Worm (Caenorhabditis elegans) whole organism, L3 larva: Measurements from ENCODE around the gene alh-3.

Experiments
- R02D3.7 ChIP-seq: fragments of 150-350 bp; optimal IDR thresholded peaks from 2 replicates; lab custom pipeline; 2014; ENCODE audit warnings: missing biosample characterization, missing genetic modification characterization
- ZK546.5 ChIP-seq: sonication (generic microtip); optimal IDR thresholded peaks from 2 replicates; lab custom pipeline; 2017; ENCODE audit warnings: missing biosample characterization, missing genetic modification characterization
- aly-2 ChIP-seq: fragments of 150-350 bp; optimal IDR thresholded peaks from 2 replicates; lab custom pipeline; 2014; ENCODE audit warnings: missing biosample characterization, missing genetic modification characterization
- ama-1 ChIP-seq: fragments of 150-350 bp; optimal IDR thresholded peaks from 2 replicates; lab custom pipeline; 2018
- ceh-28 ChIP-seq: fragments of 150-350 bp; optimal IDR thresholded peaks from 2 replicates; lab custom pipeline; 2014; ENCODE audit warnings: missing biosample characterization, missing genetic modification reagents, missing genetic modification characterization
- ceh-82 ChIP-seq: fragments of 150-350 bp; optimal IDR thresholded peaks from 2 replicates; lab custom pipeline; 2014; ENCODE audit warnings: missing biosample characterization, missing genetic modification characterization
- ceh-9 ChIP-seq: sonication (generic microtip); optimal IDR thresholded peaks from 2 replicates; lab custom pipeline; 2018; ENCODE audit warnings: missing biosample characterization, missing genetic modification characterization
- egl-5 ChIP-seq: fragments of 150-350 bp; optimal IDR thresholded peaks from 2 replicates; lab custom pipeline; 2017; ENCODE audit warnings: missing biosample characterization, missing genetic modification reagents, missing genetic modification characterization, inconsistent platforms
- elt-1 ChIP-seq: fragments of 150-350 bp; optimal IDR thresholded peaks from 2 replicates; lab custom pipeline; 2014; ENCODE audit warnings: missing biosample characterization, missing genetic modification characterization
- elt-2 ChIP-seq: sonication (generic microtip); optimal IDR thresholded peaks from 2 replicates; lab custom pipeline; 2016; ENCODE audit warnings: missing genetic modification reagents, mild to moderate bottlenecking, missing genetic modification characterization, missing compliant biosample characterization
- elt-3 ChIP-seq, 3 experiments: fragments of 150-350 bp in 1 of 3; sonication (generic microtip) in 2 of 3; optimal IDR thresholded peaks; 2 replicates in 2 of 3; 4 replicates in 1 of 3; lab custom pipeline; 2014 to 2017; ENCODE audit warnings: missing biosample characterization in 3 of 3, missing genetic modification characterization in 3 of 3
- eor-1 ChIP-seq, 2 experiments: fragments of 150-350 bp; optimal IDR thresholded peaks; 2 replicates each; lab custom pipeline; 2014 to 2018; ENCODE audit warnings: missing biosample characterization in 2 of 2, missing genetic modification characterization in 2 of 2
- fkh-10 ChIP-seq: sonication (generic microtip); optimal IDR thresholded peaks from 2 replicates; lab custom pipeline; 2017; ENCODE audit warnings: missing biosample characterization, missing genetic modification reagents, missing genetic modification characterization
- fkh-2 ChIP-seq: fragments of 150-350 bp; optimal IDR thresholded peaks from 2 replicates; lab custom pipeline; 2014; ENCODE audit warnings: missing biosample characterization, missing genetic modification reagents, missing genetic modification characterization
- fos-1 ChIP-seq: fragments of 150-350 bp; optimal IDR thresholded peaks from 2 replicates; lab custom pipeline; 2014; ENCODE audit warnings: missing biosample characterization, missing genetic modification characterization
- hmg-11 ChIP-seq: sonication (generic microtip); optimal IDR thresholded peaks from 2 replicates; lab custom pipeline; 2016; ENCODE audit warnings: missing genetic modification characterization, missing compliant biosample characterization
- jun-1 ChIP-seq: fragments of 150-350 bp; optimal IDR thresholded peaks from 2 replicates; lab custom pipeline; 2014; ENCODE audit warnings: missing biosample characterization, missing genetic modification reagents, missing genetic modification characterization
- lin-15B ChIP-seq: fragments of 150-350 bp; optimal IDR thresholded peaks from 2 replicates; lab custom pipeline; 2014; ENCODE audit warnings: missing biosample characterization, missing genetic modification characterization
- lin-39 ChIP-seq: fragments of 150-350 bp; optimal IDR thresholded peaks from 2 replicates; lab custom pipeline; 2018; ENCODE audit warnings: missing biosample characterization, missing genetic modification reagents, missing genetic modification characterization
- lsy-12 ChIP-seq: sonication (generic microtip); optimal IDR thresholded peaks from 2 replicates; lab custom pipeline; 2016; ENCODE audit warnings: mild to moderate bottlenecking, missing genetic modification characterization, missing compliant biosample characterization
- mdl-1 ChIP-seq: fragments of 150-350 bp; optimal IDR thresholded peaks from 2 replicates; lab custom pipeline; 2014; ENCODE audit warnings: missing biosample characterization, missing genetic modification characterization
- mml-1 ChIP-seq: fragments of 150-350 bp; sonication (generic microtip); optimal IDR thresholded peaks from 3 replicates; lab custom pipeline; 2014; ENCODE audit warnings: missing biosample characterization, missing genetic modification characterization
- nfya-1 ChIP-seq: sonication (generic microtip); optimal IDR thresholded peaks from 2 replicates; lab custom pipeline; 2017; ENCODE audit warnings: missing genetic modification characterization, mild to moderate bottlenecking, missing compliant biosample characterization, antibody characterized with exemption, moderate library complexity; ENCODE audit not compliant: insufficient read depth
- nhr-11 ChIP-seq: fragments of 150-350 bp; optimal IDR thresholded peaks from 2 replicates; lab custom pipeline; 2014; ENCODE audit warnings: missing biosample characterization, missing genetic modification characterization
- nhr-12 ChIP-seq: fragments of 150-350 bp; optimal IDR thresholded peaks from 2 replicates; lab custom pipeline; 2014; ENCODE audit warnings: missing biosample characterization, missing genetic modification characterization
- nhr-23 ChIP-seq: fragments of 150-350 bp; optimal IDR thresholded peaks from 2 replicates; lab custom pipeline; 2014; ENCODE audit warnings: missing biosample characterization, missing genetic modification reagents, missing genetic modification characterization
- nhr-25 ChIP-seq: sonication (generic microtip); optimal IDR thresholded peaks from 2 replicates; lab custom pipeline; 2017; ENCODE audit warnings: missing biosample characterization, missing genetic modification characterization
- nhr-43 ChIP-seq: sonication (generic microtip); optimal IDR thresholded peaks from 2 replicates; lab custom pipeline; 2016; ENCODE audit warnings: mild to moderate bottlenecking, missing genetic modification characterization, missing compliant biosample characterization; ENCODE audit not compliant: poor library complexity, severe bottlenecking
- nhr-67 ChIP-seq: fragments of 150-350 bp; optimal IDR thresholded peaks from 2 replicates; lab custom pipeline; 2014; ENCODE audit warnings: missing biosample characterization, missing genetic modification characterization
- nhr-76 ChIP-seq: fragments of 150-350 bp; sonication (generic microtip); optimal IDR thresholded peaks from 5 replicates; lab custom pipeline; 2014; ENCODE audit warnings: missing biosample characterization, missing genetic modification characterization
- pha-4 ChIP-seq: fragments of 150-350 bp; optimal IDR thresholded peaks from 2 replicates; lab custom pipeline; 2014; ENCODE audit warnings: missing biosample characterization, missing genetic modification reagents, missing genetic modification characterization
- pqm-1 ChIP-seq: fragments of 150-350 bp; optimal IDR thresholded peaks from 2 replicates; lab custom pipeline; 2017; ENCODE audit warnings: missing biosample characterization, missing genetic modification characterization, inconsistent platforms
- sea-2 ChIP-seq: fragments of 150-350 bp; sonication (generic microtip); optimal IDR thresholded peaks from 4 replicates; lab custom pipeline; 2014; ENCODE audit warnings: missing biosample characterization, missing genetic modification reagents, missing genetic modification characterization
- skn-1 ChIP-seq: fragments of 150-350 bp; optimal IDR thresholded peaks from 2 replicates; lab custom pipeline; 2014; ENCODE audit warnings: missing biosample characterization, missing genetic modification characterization
- snpc-4 ChIP-seq: fragments of 150-350 bp; optimal IDR thresholded peaks from 2 replicates; lab custom pipeline; 2014; ENCODE audit warnings: missing biosample characterization, missing genetic modification characterization
- unc-39 ChIP-seq: sonication (generic microtip); optimal IDR thresholded peaks from 4 replicates; lab custom pipeline; 2017; ENCODE audit warnings: missing biosample characterization, missing genetic modification characterization
- zag-1 ChIP-seq: fragments of 150-350 bp; optimal IDR thresholded peaks from 2 replicates; lab custom pipeline; 2014; ENCODE audit warnings: missing biosample characterization, missing genetic modification characterization
- ztf-11 ChIP-seq: fragments of 150-350 bp; optimal IDR thresholded peaks from 2 replicates; lab custom pipeline; 2014; ENCODE audit warnings: missing biosample characterization, missing genetic modification characterization
- ztf-4 ChIP-seq: fragments of 150-350 bp; optimal IDR thresholded peaks from 2 replicates; lab custom pipeline; 2014; ENCODE audit warnings: missing biosample characterization, missing genetic modification characterization

Gene alh-3

ce11 chrIV:11029412-11029811 is 7.0 kb downstream of the alh-3 start, which contains the start of gene hrg-5:
Gene hrg-5, minus strand, starts transcription at chrIV:11029428.
- no peak for TF ChIP-seq mml-1 (tag; lab: Kevin White, UChicago)
- peak; percentile 33 for TF ChIP-seq elt-2 (tag; lab: Kevin White, UChicago)
- TF ChIP-seq nhr-67 (tag; lab: Kevin White, UChicago): no peak
- peak; percentile 68 for TF ChIP-seq pha-4 (tag; lab: Kevin White, UChicago)
- TF ChIP-seq nhr-11 (tag; lab: Kevin White, UChicago): no peak
- no peak for TF ChIP-seq ceh-28 (tag; lab: Kevin White, UChicago)
- TF ChIP-seq ztf-4 (tag; lab: Kevin White, UChicago): no peak
- no peak for TF ChIP-seq ceh-9 (tag; lab: Kevin White, UChicago)
- TF ChIP-seq ztf-11: no peak
- no peak for TF ChIP-seq fos-1 (tag; lab: Kevin White, UChicago)
- TF ChIP-seq elt-1 (tag; lab: Kevin White, UChicago): no peak
- TF ChIP-seq ama-1 (lab: Kevin White, UChicago): no peak
- no peak for TF ChIP-seq jun-1 (tag; lab: Kevin White, UChicago)
- no peak for TF ChIP-seq elt-3 (tag; optimal IDR thresholded peaks at IDR 0.05; lab: Kevin White, UChicago)
- TF ChIP-seq fkh-10: no peak
- TF ChIP-seq aly-2: no peak
- no peak for TF ChIP-seq unc-39 (tag; lab: Kevin White, UChicago)
- TF ChIP-seq nhr-76 (tag; lab: Kevin White, UChicago): no peak
- no peak for TF ChIP-seq nhr-43 (tag; lab: Kevin White, UChicago)
- TF ChIP-seq eor-1 (tag; optimal IDR thresholded peaks at IDR 0.05; lab: Kevin White, UChicago): no peak
- no peak for TF ChIP-seq ZK546.5 (tag; lab: Kevin White, UChicago)
- peak; percentile 76 for TF ChIP-seq pqm-1 (tag; lab: Kevin White, UChicago)

- TF ChIP-seq hmg-11 (tag; lab: Kevin White, UChicago): no peak
- no peak for TF ChIP-seq elt-1 (tag; lab: Kevin White, UChicago)
- no peak for TF ChIP-seq ztf-11
- no peak for TF ChIP-seq ceh-82 (tag; lab: Kevin White, UChicago)
- TF ChIP-seq nhr-12: no peak
- TF ChIP-seq R02D3.7 (tag; lab: Kevin White, UChicago): no peak
- no peak for TF ChIP-seq mdl-1 (tag; lab: Kevin White, UChicago)
- TF ChIP-seq lin-15B: no peak
- TF ChIP-seq skn-1: no peak
- no peak for TF ChIP-seq ztf-4 (tag; lab: Kevin White, UChicago)
Observed at ce11 chrIV:11030117-11030516, 7.7 kb downstream of the alh-3 start.

- no peak for TF ChIP-seq sea-2
- TF ChIP-seq, all 47 proteins: peak for 0
Observed at ce11 chrIV:11030893-11031292, 8.5 kb downstream of the alh-3 start, which contains the start of gene hrg-4. Gene hrg-4, minus strand, starts transcription at chrIV:11030993.

- TF ChIP-seq nhr-25 (no peak), elt-2 (tag; lab: Kevin White, UChicago) (peak; percentile 86)
Observed at ce11 chrIV:11031640-11032039, 9.2 kb downstream of the alh-3 start.

ce11 chrIV:11032288-11032687 is 9.9 kb downstream of the alh-3 start, which contains the start of gene hrg-6:
Gene hrg-6, plus strand, starts transcription at chrIV:11032588.
- TF ChIP-seq aly-2 (no peak), fkh-10 (no peak), snpc-4 (tag; lab: Kevin White, UChicago) (no peak), zag-1 (tag; lab: Kevin White, UChicago) (peak; percentile 36), eor-1 (tag; optimal IDR thresholded peaks at IDR 0.05; lab: Kevin White, UChicago) (no peak), lin-15B (no peak)
- TF ChIP-seq, all 47 proteins: peak for 1

- TF ChIP-seq jun-1 (tag; lab: Kevin White, UChicago): peak; percentile 44
- TF ChIP-seq lin-15B: peak; percentile 63
- TF ChIP-seq fkh-2 (tag; lab: Kevin White, UChicago): no peak
- no peak for TF ChIP-seq ama-1 (lab: Kevin White, UChicago)
- TF ChIP-seq egl-5 (tag; lab: Kevin White, UChicago): no peak
- peak; percentile 31 for TF ChIP-seq lin-39 (tag; lab: Kevin White, UChicago)
- TF ChIP-seq pha-4 (tag; lab: Kevin White, UChicago): peak; percentile 87
- TF ChIP-seq ZK546.5 (tag; lab: Kevin White, UChicago): no peak
- peak; percentile 51 for TF ChIP-seq hmg-11 (tag; lab: Kevin White, UChicago)
- peak; percentile 35 for TF ChIP-seq elt-2 (tag; lab: Kevin White, UChicago)
- peak; percentile 16 for TF ChIP-seq pqm-1 (tag; lab: Kevin White, UChicago)
- peak; percentile 38 for TF ChIP-seq ceh-28 (tag; lab: Kevin White, UChicago)
- TF ChIP-seq lsy-12 (tag; lab: Kevin White, UChicago): peak; percentile 45
- peak; percentile 65 for TF ChIP-seq nfya-1 (tag; lab: Kevin White, UChicago)
- TF ChIP-seq snpc-4 (tag; lab: Kevin White, UChicago): peak; percentile 70
- peak; percentile 10 for TF ChIP-seq nhr-25
- TF ChIP-seq nhr-23 (tag; lab: Kevin White, UChicago): peak; percentile 58
Observed at ce11 chrIV:11036222-11036621, 13.8 kb downstream of the alh-3 start, which contains the start of gene fkb-1. Gene fkb-1, plus strand, starts transcription at chrIV:11036582.
